Worm (Caenorhabditis elegans) whole organism, mixed stage, embryonic: ENCODE measurements around the gene T05A8.6.

ENCODE experiments used
- elt-1 ChIP-seq: sonication (generic microtip); optimal IDR thresholded peaks from 2 replicates; lab custom pipeline; 2017; ENCODE audit warnings: missing genetic modification characterization, mild to moderate bottlenecking, missing compliant biosample characterization, antibody characterized with exemption, moderate library complexity, borderline replicate concordance; ENCODE audit not compliant: insufficient read depth
- lin-13 ChIP-seq: fragments of 150-350 bp; optimal IDR thresholded peaks from 2 replicates; lab custom pipeline; 2014; ENCODE audit warnings: missing biosample characterization, missing genetic modification characterization
- pha-4 ChIP-seq: fragments of 150-350 bp; optimal IDR thresholded peaks from 2 replicates; lab custom pipeline; 2018; ENCODE audit warnings: missing biosample characterization, missing genetic modification reagents, missing genetic modification characterization
- sptf-1 ChIP-seq: sonication (generic microtip); optimal IDR thresholded peaks from 2 replicates; lab custom pipeline; 2017; ENCODE audit warnings: mild to moderate bottlenecking, missing genetic modification characterization, moderate library complexity, missing compliant biosample characterization
- unc-62 ChIP-seq: fragments of 150-350 bp; optimal IDR thresholded peaks from 2 replicates; lab custom pipeline; 2014; ENCODE audit warnings: missing biosample characterization, missing genetic modification reagents, missing genetic modification characterization

ce11 chrII:2762108-2762507, 22.6 kb upstream of the T05A8.6 start, which contains the start of gene fbxb-106:
- TF ChIP-seq elt-1 (tag; lab: Kevin White, UChicago) (no peak), pha-4 (tag; lab: Kevin White, UChicago) (no peak), sptf-1 (tag; lab: Kevin White, UChicago) (no peak), unc-62 (GFP tag; lab: Kevin White, UChicago) (no peak), lin-13 (tag; lab: Kevin White, UChicago) (no peak)
